Worm (Caenorhabditis elegans) whole organism, mixed stage, embryonic: ENCODE data around the gene cox-6C.

ENCODE experiments used
- M03D4.4 ChIP-seq: sonication (generic microtip); optimal IDR thresholded peaks from 2 replicates; lab custom pipeline; 2017; ENCODE audit warnings: mild to moderate bottlenecking, missing genetic modification characterization, missing compliant biosample characterization
- bed-3 ChIP-seq: fragments of 200-800 bp; sonication (Bioruptor generic); optimal IDR thresholded peaks from 3 replicates; lab custom pipeline; 2018; ENCODE audit warnings: mild to moderate bottlenecking, missing genetic modification characterization, moderate library complexity, missing compliant biosample characterization
- blmp-1 ChIP-seq: fragments of 150-350 bp; optimal IDR thresholded peaks from 2 replicates; lab custom pipeline; 2014; ENCODE audit warnings: missing biosample characterization, missing genetic modification characterization
- ceh-39 ChIP-seq: fragments of 150-350 bp; optimal IDR thresholded peaks from 2 replicates; lab custom pipeline; 2014; ENCODE audit warnings: missing biosample characterization, missing genetic modification characterization
- ceh-43 ChIP-seq: fragments of 200-800 bp; sonication (Bioruptor generic); optimal IDR thresholded peaks from 2 replicates; lab custom pipeline; 2018; ENCODE audit warnings: mild to moderate bottlenecking, missing genetic modification characterization, moderate library complexity, missing compliant biosample characterization
- ceh-83 ChIP-seq: fragments of 200-800 bp; sonication (Bioruptor generic); optimal IDR thresholded peaks from 2 replicates; lab custom pipeline; 2018; ENCODE audit warnings: mild to moderate bottlenecking, missing genetic modification characterization, missing compliant biosample characterization
- ces-1 ChIP-seq: fragments of 150-350 bp; optimal IDR thresholded peaks from 2 replicates; lab custom pipeline; 2014; ENCODE audit warnings: missing biosample characterization, missing genetic modification reagents, missing genetic modification characterization
- cnd-1 ChIP-seq: fragments of 200-800 bp; sonication (Bioruptor generic); optimal IDR thresholded peaks from 2 replicates; lab custom pipeline; 2018; ENCODE audit warnings: mild to moderate bottlenecking, missing genetic modification characterization, missing compliant biosample characterization
- drap-1 ChIP-seq: fragments of 200-800 bp; sonication (Bioruptor generic); optimal IDR thresholded peaks from 3 replicates; lab custom pipeline; 2018; ENCODE audit warnings: mild to moderate bottlenecking, missing genetic modification characterization, missing compliant biosample characterization
- elt-1 ChIP-seq: sonication (generic microtip); optimal IDR thresholded peaks from 2 replicates; lab custom pipeline; 2017; ENCODE audit warnings: missing genetic modification characterization, mild to moderate bottlenecking, missing compliant biosample characterization, antibody characterized with exemption, moderate library complexity, borderline replicate concordance; ENCODE audit not compliant: insufficient read depth
- elt-3 ChIP-seq: fragments of 150-350 bp; optimal IDR thresholded peaks from 2 replicates; lab custom pipeline; 2014; ENCODE audit warnings: missing biosample characterization, missing genetic modification characterization
- flh-1 ChIP-seq: fragments of 200-800 bp; sonication (Bioruptor generic); optimal IDR thresholded peaks from 2 replicates; lab custom pipeline; 2018; ENCODE audit warnings: mild to moderate bottlenecking, missing genetic modification characterization, moderate library complexity, missing compliant biosample characterization
- ham-2 ChIP-seq: fragments of 200-800 bp; sonication (Bioruptor generic); optimal IDR thresholded peaks from 2 replicates; lab custom pipeline; 2018; ENCODE audit warnings: mild to moderate bottlenecking, missing genetic modification characterization, missing compliant biosample characterization
- hlh-1 ChIP-seq: fragments of 150-350 bp; optimal IDR thresholded peaks from 2 replicates; lab custom pipeline; 2014; ENCODE audit warnings: missing biosample characterization, missing genetic modification reagents, missing genetic modification characterization
- lin-13 ChIP-seq: fragments of 150-350 bp; optimal IDR thresholded peaks from 2 replicates; lab custom pipeline; 2014; ENCODE audit warnings: missing biosample characterization, missing genetic modification characterization
- lin-32 ChIP-seq: fragments of 200-800 bp; sonication (Bioruptor generic); optimal IDR thresholded peaks from 2 replicates; lab custom pipeline; 2018; ENCODE audit warnings: mild to moderate bottlenecking, missing genetic modification characterization, missing compliant biosample characterization
- lsy-2 ChIP-seq: fragments of 150-350 bp; optimal IDR thresholded peaks from 2 replicates; lab custom pipeline; 2014; ENCODE audit warnings: missing biosample characterization, missing genetic modification characterization
- mab-5 ChIP-seq: fragments of 150-350 bp; optimal IDR thresholded peaks from 2 replicates; lab custom pipeline; 2014; ENCODE audit warnings: missing biosample characterization, missing genetic modification characterization
- mep-1 ChIP-seq: fragments of 150-350 bp; optimal IDR thresholded peaks from 2 replicates; lab custom pipeline; 2017; ENCODE audit warnings: missing biosample characterization, missing genetic modification reagents, missing genetic modification characterization, inconsistent platforms
- mls-2 ChIP-seq: sonication (generic microtip); optimal IDR thresholded peaks from 2 replicates; lab custom pipeline; 2016; ENCODE audit warnings: mild to moderate bottlenecking, missing genetic modification characterization, moderate library complexity, missing compliant biosample characterization
- nhr-12 ChIP-seq: fragments of 150-350 bp; optimal IDR thresholded peaks from 2 replicates; lab custom pipeline; 2014; ENCODE audit warnings: missing biosample characterization, missing genetic modification characterization
- nhr-2 ChIP-seq: fragments of 150-350 bp; optimal IDR thresholded peaks from 2 replicates; lab custom pipeline; 2014; ENCODE audit warnings: missing biosample characterization, missing genetic modification characterization
- nhr-237 ChIP-seq: fragments of 150-350 bp; optimal IDR thresholded peaks from 2 replicates; lab custom pipeline; 2014; ENCODE audit warnings: missing biosample characterization, missing genetic modification characterization
- nhr-28 ChIP-seq: fragments of 150-350 bp; optimal IDR thresholded peaks from 2 replicates; lab custom pipeline; 2014; ENCODE audit warnings: missing biosample characterization, missing genetic modification characterization
- nhr-76 ChIP-seq: sonication (generic microtip); optimal IDR thresholded peaks from 2 replicates; lab custom pipeline; 2017; ENCODE audit warnings: missing biosample characterization, missing genetic modification characterization
- pha-4 ChIP-seq: fragments of 150-350 bp; optimal IDR thresholded peaks from 2 replicates; lab custom pipeline; 2018; ENCODE audit warnings: missing biosample characterization, missing genetic modification reagents, missing genetic modification characterization
- sem-2 ChIP-seq: fragments of 200-800 bp; sonication (Bioruptor generic); optimal IDR thresholded peaks from 2 replicates; lab custom pipeline; 2018; ENCODE audit warnings: mild to moderate bottlenecking, missing genetic modification characterization, missing compliant biosample characterization
- snpc-4 ChIP-seq: fragments of 150-350 bp; optimal IDR thresholded peaks from 2 replicates; lab custom pipeline; 2014; ENCODE audit warnings: missing biosample characterization, missing genetic modification characterization
- sptf-1 ChIP-seq: sonication (generic microtip); optimal IDR thresholded peaks from 2 replicates; lab custom pipeline; 2017; ENCODE audit warnings: mild to moderate bottlenecking, missing genetic modification characterization, moderate library complexity, missing compliant biosample characterization
- tbx-8 ChIP-seq: fragments of 200-800 bp; sonication (Bioruptor generic); optimal IDR thresholded peaks from 2 replicates; lab custom pipeline; 2018; ENCODE audit warnings: mild to moderate bottlenecking, missing genetic modification characterization, moderate library complexity, missing compliant biosample characterization
- unc-120 ChIP-seq: sonication (generic microtip); optimal IDR thresholded peaks from 2 replicates; lab custom pipeline; 2017; ENCODE audit warnings: missing genetic modification characterization, missing compliant biosample characterization; ENCODE audit not compliant: poor library complexity, severe bottlenecking
- unc-39 ChIP-seq: fragments of 150-350 bp; optimal IDR thresholded peaks from 2 replicates; lab custom pipeline; 2014; ENCODE audit warnings: missing biosample characterization, missing genetic modification characterization
- unc-62 ChIP-seq: fragments of 150-350 bp; optimal IDR thresholded peaks from 2 replicates; lab custom pipeline; 2014; ENCODE audit warnings: missing biosample characterization, missing genetic modification reagents, missing genetic modification characterization
- zip-8 ChIP-seq: fragments of 150-350 bp; optimal IDR thresholded peaks from 2 replicates; lab custom pipeline; 2014; ENCODE audit warnings: missing biosample characterization, missing genetic modification characterization
- ztf-11 ChIP-seq: fragments of 150-350 bp; optimal IDR thresholded peaks from 2 replicates; lab custom pipeline; 2014; ENCODE audit warnings: missing biosample characterization, missing genetic modification characterization

The cox-6C gene

ce11 chrIV:119792-120191, 6.7 kb upstream of the cox-6C start:
- TF ChIP-seq lsy-2 (tag; lab: Kevin White, UChicago) (no peak), nhr-28 (tag; lab: Kevin White, UChicago) (no peak), elt-3 (tag; lab: Kevin White, UChicago) (no peak), ham-2 (no peak), blmp-1 (tag; lab: Kevin White, UChicago) (no peak), unc-62 (GFP tag; lab: Kevin White, UChicago) (no peak), mab-5 (tag; lab: Kevin White, UChicago) (no peak), cnd-1 (tag; lab: Kevin White, UChicago) (no peak), elt-1 (tag; lab: Kevin White, UChicago) (no peak), nhr-237 (tag; lab: Kevin White, UChicago) (no peak)

ce11 chrIV:121607-122006, 4.9 kb upstream of the cox-6C start, which contains the start of gene tut-1:
Gene tut-1 (minus strand): TSS chrIV:121707.
- no peak for TF ChIP-seq lin-32 (GFP tag; lab: Kevin White, UChicago)
- no peak for TF ChIP-seq ceh-39
- no peak for TF ChIP-seq unc-120 (tag; lab: Kevin White, UChicago)

- peak; percentile 28 for TF ChIP-seq drap-1
- TF ChIP-seq ces-1 (GFP tag; lab: Kevin White, UChicago): no peak
- TF ChIP-seq cnd-1 (tag; lab: Kevin White, UChicago): no peak
- no peak for TF ChIP-seq mab-5 (tag; lab: Kevin White, UChicago)
- TF ChIP-seq pha-4 (tag; lab: Kevin White, UChicago): no peak
- TF ChIP-seq lsy-2 (tag; lab: Kevin White, UChicago): no peak
- TF ChIP-seq elt-1 (tag; lab: Kevin White, UChicago): no peak
- no peak for TF ChIP-seq flh-1 (GFP tag; lab: Kevin White, UChicago)
- no peak for TF ChIP-seq zip-8 (tag; lab: Kevin White, UChicago)
- TF ChIP-seq lin-13 (tag; lab: Kevin White, UChicago): no peak
- TF ChIP-seq ceh-83 (GFP tag; lab: Kevin White, UChicago): peak; percentile 51
- TF ChIP-seq unc-62 (GFP tag; lab: Kevin White, UChicago): no peak
- TF ChIP-seq M03D4.4 (tag; lab: Kevin White, UChicago): peak; percentile 50
- TF ChIP-seq blmp-1 (tag; lab: Kevin White, UChicago): no peak
- no peak for TF ChIP-seq nhr-237 (tag; lab: Kevin White, UChicago)
- no peak for TF ChIP-seq bed-3
- TF ChIP-seq ham-2: no peak
- no peak for TF ChIP-seq mep-1 (tag; lab: Kevin White, UChicago)
- TF ChIP-seq lin-32 (GFP tag; lab: Kevin White, UChicago): no peak
- TF ChIP-seq ceh-39: no peak
- TF ChIP-seq mls-2: peak; percentile 60
- TF ChIP-seq nhr-2 (tag; lab: Kevin White, UChicago): no peak
- TF ChIP-seq hlh-1 (tag; lab: Kevin White, UChicago): no peak
- TF ChIP-seq nhr-12 (tag; lab: Kevin White, UChicago): no peak
- TF ChIP-seq sptf-1 (tag; lab: Kevin White, UChicago): peak; percentile 70
- TF ChIP-seq ztf-11 (tag; lab: Kevin White, UChicago): no peak
- no peak for TF ChIP-seq unc-39 (tag; lab: Kevin White, UChicago)
- no peak for TF ChIP-seq tbx-8 (GFP tag; lab: Kevin White, UChicago)
- TF ChIP-seq snpc-4 (tag; lab: Kevin White, UChicago): no peak
- TF ChIP-seq nhr-28 (tag; lab: Kevin White, UChicago): no peak
- no peak for TF ChIP-seq elt-3 (tag; lab: Kevin White, UChicago)
- TF ChIP-seq nhr-76 (tag; lab: Kevin White, UChicago): no peak
- TF ChIP-seq unc-120 (tag; lab: Kevin White, UChicago): no peak
- TF ChIP-seq sem-2 (GFP tag; lab: Kevin White, UChicago): peak; percentile 2
- peak; percentile 32 for TF ChIP-seq ceh-43 (GFP tag; lab: Kevin White, UChicago)
Observed at ce11 chrIV:128525-128924, 2.0 kb downstream of the cox-6C start.
